Worm (Caenorhabditis elegans) whole organism, young adult: ENCODE data around the gene col-104.

ENCODE experiments used
- B0261.1 ChIP-seq: sonication (generic microtip); optimal IDR thresholded peaks from 2 replicates; lab custom pipeline; 2016; ENCODE audit warnings: mild to moderate bottlenecking, missing genetic modification characterization, moderate library complexity, missing compliant biosample characterization
- B0336.3 ChIP-seq: fragments of 200-800 bp; sonication (Bioruptor generic); IDR thresholded peaks from 2 replicates; pipeline ENCODE4 v1.3.6; 2022; ENCODE audit warnings: missing genetic modification characterization, missing compliant biosample characterization
- C17E4.6 ChIP-seq: fragments of 200-800 bp; sonication (Bioruptor generic); IDR thresholded peaks from 2 replicates; pipeline ENCODE4 v1.3.6; 2022; ENCODE audit warnings: missing genetic modification reagents, missing genetic modification characterization, missing compliant biosample characterization
- F10E7.11 ChIP-seq: sonication (generic microtip); optimal IDR thresholded peaks from 2 replicates; lab custom pipeline; 2017; ENCODE audit warnings: mild to moderate bottlenecking, missing genetic modification characterization, moderate library complexity, missing compliant biosample characterization
- F49E8.2 ChIP-seq: sonication (generic microtip); optimal IDR thresholded peaks from 3 replicates; lab custom pipeline; 2017; ENCODE audit warnings: missing genetic modification characterization, mild to moderate bottlenecking, missing compliant biosample characterization, antibody characterized with exemption, moderate library complexity; ENCODE audit not compliant: insufficient read depth
- T26A5.8 ChIP-seq: sonication (generic microtip); optimal IDR thresholded peaks from 2 replicates; lab custom pipeline; 2016; ENCODE audit warnings: missing genetic modification characterization, missing compliant biosample characterization
- Y67H2A.10 ChIP-seq: fragments of 200-800 bp; sonication (Bioruptor generic); conservative IDR thresholded peaks from 2 replicates; pipeline ENCODE4 v1.3.6; 2022; ENCODE audit warnings: missing genetic modification reagents, missing genetic modification characterization, missing compliant biosample characterization
- ama-1 ChIP-seq, 3 experiments: fragments of 150-350 bp in 1 of 3; sonication (generic microtip) in 2 of 3; optimal IDR thresholded peaks; 2 replicates each; lab custom pipeline; 2014 to 2018; ENCODE audit warnings: missing biosample characterization in 2 of 3, missing genetic modification characterization in 2 of 3, missing genetic modification reagents in 2 of 3
- athp-1 ChIP-seq: sonication (generic microtip); optimal IDR thresholded peaks from 2 replicates; lab custom pipeline; 2017; ENCODE audit warnings: mild to moderate bottlenecking, missing genetic modification characterization, missing compliant biosample characterization
- attf-3 ChIP-seq: fragments of 200-800 bp; sonication (Bioruptor generic); conservative IDR thresholded peaks from 2 replicates; pipeline ENCODE4 v1.3.6; 2022; ENCODE audit warnings: missing genetic modification reagents, missing genetic modification characterization, missing compliant biosample characterization
- attf-6 ChIP-seq: fragments of 200-800 bp; sonication (Bioruptor generic); IDR thresholded peaks from 2 replicates; pipeline ENCODE4 v1.3.6; 2022; ENCODE audit warnings: missing genetic modification reagents, missing genetic modification characterization, missing compliant biosample characterization
- cebp-1 ChIP-seq, 2 experiments: fragments of 200-800 bp in 1 of 2; sonication (Bioruptor generic) in 1 of 2; sonication (generic microtip) in 1 of 2; IDR thresholded peaks in 1 of 2; optimal IDR thresholded peaks in 1 of 2; 2 replicates each; pipeline versions ENCODE4 v1.3.6 to Lab custom; 2017 to 2022; ENCODE audit warnings: missing compliant biosample characterization in 2 of 2, missing genetic modification characterization in 2 of 2, mild to moderate bottlenecking in 1 of 2, missing genetic modification reagents in 1 of 2, moderate library complexity in 1 of 2
- ceh-27 ChIP-seq: fragments of 200-800 bp; sonication (Bioruptor generic); optimal IDR thresholded peaks from 2 replicates; lab custom pipeline; 2018; ENCODE audit warnings: mild to moderate bottlenecking, missing genetic modification characterization, moderate library complexity, missing compliant biosample characterization
- ceh-79 ChIP-seq: sonication (generic microtip); optimal IDR thresholded peaks from 2 replicates; lab custom pipeline; 2017; ENCODE audit warnings: mild to moderate bottlenecking, missing genetic modification characterization, missing compliant biosample characterization
- chd-7 ChIP-seq: sonication (generic microtip); optimal IDR thresholded peaks from 2 replicates; lab custom pipeline; 2016; ENCODE audit warnings: mild to moderate bottlenecking, missing genetic modification characterization, moderate library complexity, missing compliant biosample characterization
- dox-1 ChIP-seq: fragments of 200-800 bp; sonication (Bioruptor generic); IDR thresholded peaks from 2 replicates; pipeline ENCODE4 v1.3.6; 2022; ENCODE audit warnings: missing genetic modification reagents, missing genetic modification characterization, missing compliant biosample characterization
- egrh-3 ChIP-seq: fragments of 200-800 bp; sonication (Bioruptor generic); IDR thresholded peaks from 2 replicates; pipeline ENCODE4 v1.3.6; 2022; ENCODE audit warnings: missing genetic modification reagents, missing genetic modification characterization, missing compliant biosample characterization
- ets-4 ChIP-seq: fragments of 200-800 bp; sonication (Bioruptor generic); optimal IDR thresholded peaks from 2 replicates; lab custom pipeline; 2018; ENCODE audit warnings: mild to moderate bottlenecking, missing genetic modification characterization, missing compliant biosample characterization
- fkh-3 ChIP-seq: sonication (generic microtip); optimal IDR thresholded peaks from 2 replicates; lab custom pipeline; 2016; ENCODE audit warnings: mild to moderate bottlenecking, missing genetic modification characterization, missing compliant biosample characterization
- hmg-1.2 ChIP-seq: fragments of 200-800 bp; sonication (Bioruptor generic); IDR thresholded peaks from 2 replicates; pipeline ENCODE4 v1.3.6; 2022; ENCODE audit warnings: missing genetic modification reagents, missing genetic modification characterization, missing compliant biosample characterization
- hmg-20 ChIP-seq: fragments of 200-800 bp; sonication (Bioruptor generic); IDR thresholded peaks from 2 replicates; pipeline ENCODE4 v1.3.6; 2022; ENCODE audit warnings: missing genetic modification reagents, missing genetic modification characterization, missing compliant biosample characterization
- lag-1 ChIP-seq: fragments of 200-800 bp; sonication (Bioruptor generic); IDR thresholded peaks from 2 replicates; pipeline ENCODE4 v1.3.6; 2022; ENCODE audit warnings: missing genetic modification reagents, missing genetic modification characterization, missing compliant biosample characterization
- lin-54 ChIP-seq: fragments of 200-800 bp; sonication (Bioruptor generic); optimal IDR thresholded peaks from 2 replicates; lab custom pipeline; 2018; ENCODE audit warnings: mild to moderate bottlenecking, missing genetic modification characterization, missing compliant biosample characterization
- lir-1 ChIP-seq: fragments of 200-800 bp; sonication (Bioruptor generic); conservative IDR thresholded peaks from 2 replicates; pipeline ENCODE4 v1.3.6; 2022; ENCODE audit warnings: missing genetic modification reagents, missing genetic modification characterization, missing compliant biosample characterization
- lsy-27 ChIP-seq: sonication (generic microtip); optimal IDR thresholded peaks from 2 replicates; lab custom pipeline; 2017; ENCODE audit warnings: missing genetic modification characterization, mild to moderate bottlenecking, missing compliant biosample characterization, antibody characterized with exemption, missing genotype, borderline replicate concordance; ENCODE audit not compliant: insufficient read depth
- mcd-1 ChIP-seq: fragments of 200-800 bp; sonication (Bioruptor generic); IDR thresholded peaks from 2 replicates; pipeline ENCODE4 v1.3.6; 2022; ENCODE audit warnings: missing genetic modification reagents, missing genetic modification characterization, missing compliant biosample characterization
- mel-28 ChIP-seq: sonication (generic microtip); optimal IDR thresholded peaks from 2 replicates; lab custom pipeline; 2016; ENCODE audit warnings: borderline replicate concordance, mild to moderate bottlenecking, missing genetic modification characterization, missing compliant biosample characterization
- nhr-80 ChIP-seq: sonication (generic microtip); optimal IDR thresholded peaks from 2 replicates; lab custom pipeline; 2016; ENCODE audit warnings: missing genetic modification characterization, missing compliant biosample characterization
- pbrm-1 ChIP-seq: fragments of 200-800 bp; sonication (Bioruptor generic); IDR thresholded peaks from 2 replicates; pipeline ENCODE4 v1.3.6; 2022; ENCODE audit warnings: missing genetic modification reagents, missing genetic modification characterization, missing compliant biosample characterization
- repo-1 ChIP-seq: sonication (generic microtip); optimal IDR thresholded peaks from 2 replicates; lab custom pipeline; 2017; ENCODE audit warnings: mild to moderate bottlenecking, missing genetic modification characterization, missing compliant biosample characterization
- rpc-1 ChIP-seq, 2 experiments: fragments of 150-350 bp in 1 of 2; sonication (generic microtip) in 1 of 2; optimal IDR thresholded peaks; 2 replicates each; lab custom pipeline; 2014 to 2018; ENCODE audit warnings: missing biosample characterization in 1 of 2, missing genetic modification characterization in 1 of 2, missing genetic modification reagents in 1 of 2, missing genotype in 1 of 2
- sdz-38 ChIP-seq: sonication (generic microtip); optimal IDR thresholded peaks from 2 replicates; lab custom pipeline; 2016; ENCODE audit warnings: missing genotype, missing genetic modification characterization, missing compliant biosample characterization
- tbp1 ChIP-seq: fragments of 200-800 bp; sonication (Bioruptor generic); optimal IDR thresholded peaks from 2 replicates; lab custom pipeline; 2018; ENCODE audit warnings: mild to moderate bottlenecking, missing genetic modification characterization, missing compliant biosample characterization
- tbx-9 ChIP-seq: sonication (generic microtip); optimal IDR thresholded peaks from 2 replicates; lab custom pipeline; 2016; ENCODE audit warnings: borderline replicate concordance, missing genetic modification characterization, inconsistent platforms, missing compliant biosample characterization
- unc-130 ChIP-seq: sonication (generic microtip); optimal IDR thresholded peaks from 2 replicates; lab custom pipeline; 2016; ENCODE audit warnings: missing genetic modification reagents, missing genetic modification characterization, missing compliant biosample characterization
- zfh-2 ChIP-seq: fragments of 200-800 bp; sonication (Bioruptor generic); conservative IDR thresholded peaks from 2 replicates; pipeline ENCODE4 v1.3.6; 2022; ENCODE audit warnings: missing genetic modification reagents, missing genetic modification characterization, missing compliant biosample characterization
- zim-3 ChIP-seq: sonication (generic microtip); optimal IDR thresholded peaks from 2 replicates; lab custom pipeline; 2017; ENCODE audit warnings: mild to moderate bottlenecking, missing genetic modification characterization, moderate library complexity, missing compliant biosample characterization
- ztf-26 ChIP-seq: sonication (generic microtip); optimal IDR thresholded peaks from 2 replicates; lab custom pipeline; 2017; ENCODE audit warnings: missing genetic modification characterization, missing compliant biosample characterization

The col-104 gene

DNA sequence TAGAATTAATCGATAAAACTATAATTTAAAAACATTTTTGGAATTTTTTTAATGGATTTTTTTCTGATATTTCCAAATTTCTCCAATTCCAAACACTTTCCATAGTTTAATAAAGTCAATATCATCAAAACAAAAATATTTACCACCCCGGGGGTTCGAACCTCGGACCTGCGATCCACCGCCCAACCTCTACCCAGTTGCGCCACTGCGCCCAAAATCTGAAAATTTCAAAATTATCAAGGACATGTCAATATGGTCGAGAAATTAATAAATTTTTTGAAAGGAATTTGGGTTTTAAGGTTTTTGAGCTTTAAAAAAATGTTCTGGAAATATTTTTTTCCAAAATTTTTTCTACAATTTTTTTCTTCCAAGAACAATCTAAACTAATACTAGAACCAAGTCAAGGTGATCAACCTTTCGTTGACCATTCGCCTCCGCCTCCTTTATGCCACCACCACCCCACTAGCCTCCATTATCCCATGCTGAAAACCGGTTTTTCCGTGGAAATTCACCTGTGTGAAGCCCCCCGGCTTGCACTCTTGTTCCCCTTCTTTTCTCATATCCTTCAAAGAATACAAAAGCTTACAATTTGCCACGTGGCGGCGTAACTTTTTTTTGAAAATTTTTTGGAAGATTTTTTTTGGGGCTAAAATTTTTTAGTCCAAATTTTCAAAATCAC lies 26.6 kb upstream of the col-104 start:
- TF ChIP-seq lsy-27 (tag; lab: Kevin White, UChicago) (no peak), B0336.3 (GFP tag; lab: Robert Waterston, UW) (no peak), Y67H2A.10 (GFP tag; lab: Robert Waterston, UW) (no peak), T26A5.8 (no peak), rpc-1 (optimal IDR thresholded peaks at IDR 0.05; lab: Kevin White, UChicago) (peak; percentile 36), rpc-1 (tag; optimal IDR thresholded peaks at IDR 0.05; lab: Kevin White, UChicago) (peak; percentile 65), B0261.1 (tag; lab: Kevin White, UChicago) (peak; percentile 41), tbp1 (GFP tag; lab: Kevin White, UChicago) (peak; percentile 79)
- TF ChIP-seq, all 124 proteins: peak for 3

DNA sequence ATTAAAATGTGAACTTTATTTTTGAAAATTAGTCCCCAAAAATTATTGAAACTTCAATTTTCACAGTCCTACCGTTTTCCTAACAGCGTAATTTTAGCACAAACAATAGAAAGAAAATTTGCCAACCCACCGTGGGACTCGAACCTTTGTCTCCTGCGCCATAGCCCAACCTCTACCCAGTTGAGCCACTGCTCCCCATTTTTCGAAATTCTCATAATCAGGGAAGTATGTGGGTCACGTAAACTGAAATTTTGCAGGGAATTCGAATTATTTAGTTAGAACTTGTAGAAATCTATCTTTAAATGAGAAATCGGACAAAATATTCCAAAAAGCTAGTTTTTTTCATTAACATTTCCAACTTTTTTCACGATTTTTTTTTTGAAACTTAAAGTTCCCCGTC lies 25.2 kb upstream of the col-104 start:
- TF ChIP-seq B0261.1 (tag; lab: Kevin White, UChicago) (peak; percentile 16), pbrm-1 (GFP tag; lab: Robert Waterston, UW) (no peak), fkh-3 (tag; lab: Kevin White, UChicago) (no peak), tbx-9 (no peak), tbp1 (GFP tag; lab: Kevin White, UChicago) (peak; percentile 70), hmg-1.2 (GFP tag; lab: Robert Waterston, UW) (no peak), sdz-38 (no peak), repo-1 (tag; lab: Kevin White, UChicago) (no peak), rpc-1 (optimal IDR thresholded peaks at IDR 0.05; lab: Kevin White, UChicago) (peak; percentile 8), rpc-1 (tag; optimal IDR thresholded peaks at IDR 0.05; lab: Kevin White, UChicago) (peak; percentile 52), ceh-27 (no peak), ama-1 (optimal IDR thresholded peaks at IDR 0.05; lab: Kevin White, UChicago) (no peak), ama-1 (GFP tag; optimal IDR thresholded peaks at IDR 0.05; lab: Kevin White, UChicago) (no peak), mel-28 (no peak)

DNA sequence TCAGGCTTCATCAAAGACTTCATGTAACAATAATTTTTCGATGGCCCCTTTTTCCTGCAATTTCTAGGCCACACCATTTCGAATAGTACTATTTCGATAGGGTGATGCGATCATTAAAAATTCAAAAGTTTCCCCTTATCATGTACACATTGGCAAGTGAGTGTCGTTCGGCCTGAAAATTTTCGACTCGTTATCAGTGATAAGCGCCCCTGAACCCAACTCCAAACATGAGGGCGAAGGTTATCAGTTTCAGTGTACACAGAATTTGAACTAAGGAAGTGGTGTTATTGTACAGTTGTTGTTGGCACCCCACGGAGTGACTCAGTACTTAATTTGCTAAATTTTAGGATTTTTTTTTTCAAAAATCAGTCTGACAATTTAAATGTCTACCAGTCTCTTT lies 23.8 kb upstream of the col-104 start:
- TF ChIP-seq ceh-79 (tag; lab: Kevin White, UChicago) = no peak
- no peak for TF ChIP-seq athp-1 (tag; lab: Kevin White, UChicago)
- TF ChIP-seq lag-1 = no peak
- peak; percentile 50 for TF ChIP-seq ets-4 (GFP tag; lab: Kevin White, UChicago)
- TF ChIP-seq unc-130 (GFP tag; lab: Kevin White, UChicago) = no peak
- no peak for TF ChIP-seq cebp-1 (GFP tag; IDR thresholded peaks at IDR 0.05; lab: Robert Waterston, UW)
- TF ChIP-seq cebp-1 (tag; optimal IDR thresholded peaks at IDR 0.05; lab: Kevin White, UChicago) = no peak
- no peak for TF ChIP-seq ztf-26 (tag; lab: Kevin White, UChicago)
- TF ChIP-seq zim-3 (tag; lab: Kevin White, UChicago) = no peak
- TF ChIP-seq nhr-80 (tag; lab: Kevin White, UChicago) = peak; percentile 94
- no peak for TF ChIP-seq lir-1 (GFP tag; lab: Robert Waterston, UW)
- no peak for TF ChIP-seq zfh-2 (GFP tag; lab: Robert Waterston, UW)
- TF ChIP-seq F49E8.2 (tag; lab: Kevin White, UChicago) = no peak
- TF ChIP-seq dox-1 (GFP tag; lab: Robert Waterston, UW) = peak; percentile 61; the same call in 1 of the 2 replicates

DNA sequence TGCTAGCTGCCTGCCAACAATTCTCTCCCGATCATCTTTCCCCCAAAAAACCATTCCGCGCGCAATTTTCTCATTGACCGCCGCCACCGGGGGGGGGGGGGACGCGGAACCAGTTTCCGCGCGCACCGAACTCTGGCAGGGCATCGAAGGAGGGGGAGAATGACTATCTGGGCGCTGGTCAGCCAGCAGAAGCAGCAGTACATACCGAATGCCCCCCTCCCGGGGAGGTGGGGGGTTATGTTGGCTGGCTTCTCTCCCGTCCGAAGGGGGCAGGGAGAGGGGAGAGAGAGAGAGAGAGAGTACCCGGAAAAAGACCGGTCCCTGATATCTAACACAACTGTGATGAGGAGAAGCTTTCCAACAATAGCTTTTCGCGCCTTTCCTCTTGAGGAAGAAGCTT lies 22.6 kb upstream of the col-104 start:
- TF ChIP-seq attf-3 (GFP tag; lab: Robert Waterston, UW) (no peak), dox-1 (GFP tag; lab: Robert Waterston, UW) (peak; percentile 40; the same call in 1 of the 2 replicates), egrh-3 (peak; percentile 97), C17E4.6 (GFP tag; lab: Robert Waterston, UW) (no peak), ceh-27 (peak; percentile 4), attf-6 (GFP tag; lab: Robert Waterston, UW) (no peak), F10E7.11 (no peak), chd-7 (tag; lab: Kevin White, UChicago) (no peak), mel-28 (no peak), hmg-20 (GFP tag; lab: Robert Waterston, UW) (no peak), zfh-2 (GFP tag; lab: Robert Waterston, UW) (peak; percentile 96), mcd-1 (peak; percentile 46; the same call in 1 of the 2 replicates), ztf-26 (tag; lab: Kevin White, UChicago) (peak; percentile 3), lin-54 (GFP tag; lab: Kevin White, UChicago) (no peak)
